Worm (Caenorhabditis elegans) whole organism, late embryonic: ENCODE measurements around the gene flp-2.

Experiments
- ceh-18 ChIP-seq: sonication (generic microtip); optimal IDR thresholded peaks from 2 replicates; lab custom pipeline; 2016; ENCODE audit warnings: missing genetic modification characterization, missing compliant biosample characterization
- dmd-4 ChIP-seq: sonication (generic microtip); optimal IDR thresholded peaks from 2 replicates; lab custom pipeline; 2016; ENCODE audit warnings: borderline replicate concordance, missing genetic modification characterization, missing compliant biosample characterization
- ets-4 ChIP-seq: sonication (generic microtip); optimal IDR thresholded peaks from 2 replicates; lab custom pipeline; 2016; ENCODE audit warnings: missing genetic modification characterization, missing compliant biosample characterization
- hlh-13 ChIP-seq: fragments of 200-800 bp; sonication (Bioruptor generic); optimal IDR thresholded peaks from 2 replicates; lab custom pipeline; 2018; ENCODE audit warnings: mild to moderate bottlenecking, missing genetic modification characterization, missing compliant biosample characterization
- lim-6 ChIP-seq: sonication (generic microtip); optimal IDR thresholded peaks from 2 replicates; lab custom pipeline; 2016; ENCODE audit warnings: missing genetic modification characterization, missing compliant biosample characterization
- npax-4 ChIP-seq: sonication (generic microtip); optimal IDR thresholded peaks from 2 replicates; lab custom pipeline; 2016; ENCODE audit warnings: missing genetic modification characterization, missing compliant biosample characterization
- pat-9 ChIP-seq: fragments of 200-800 bp; sonication (Bioruptor generic); optimal IDR thresholded peaks from 2 replicates; lab custom pipeline; 2018; ENCODE audit warnings: mild to moderate bottlenecking, missing genetic modification characterization, moderate library complexity, missing compliant biosample characterization
- pros-1 ChIP-seq: fragments of 150-350 bp; optimal IDR thresholded peaks from 2 replicates; lab custom pipeline; 2014; ENCODE audit warnings: missing biosample characterization, missing genetic modification reagents, missing genetic modification characterization
- ttx-3 ChIP-seq: sonication (generic microtip); optimal IDR thresholded peaks from 2 replicates; lab custom pipeline; 2016; ENCODE audit warnings: missing genetic modification reagents, missing genetic modification characterization, missing compliant biosample characterization

DNA sequence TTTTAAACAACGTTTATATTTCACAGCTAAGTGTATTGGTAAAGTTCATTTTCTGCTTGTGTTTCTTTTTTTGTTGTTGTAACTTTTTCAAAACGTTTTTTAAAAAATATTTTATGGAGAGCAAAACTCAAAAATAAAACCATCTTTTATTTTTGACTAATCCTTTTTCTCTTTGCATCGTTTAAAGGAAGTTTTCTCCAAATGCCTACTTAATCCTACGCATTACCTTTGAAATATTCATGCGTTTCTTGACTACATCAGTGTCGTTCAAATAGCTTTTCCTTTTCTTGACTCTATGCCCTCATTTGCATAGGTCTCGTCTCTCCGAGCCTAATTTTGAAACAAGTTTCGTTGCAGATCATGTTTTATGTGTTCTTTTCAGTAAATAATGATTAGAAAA is 14.0 kb downstream of the flp-2 start:
- TF ChIP-seq npax-4 (tag; lab: Kevin White, UChicago) (no peak), hlh-13 (GFP tag; lab: Kevin White, UChicago) (no peak), ets-4 (tag; lab: Kevin White, UChicago) (no peak), pat-9 (tag; lab: Kevin White, UChicago) (no peak), lim-6 (tag; lab: Kevin White, UChicago) (no peak), ceh-18 (tag; lab: Kevin White, UChicago) (no peak), pros-1 (tag; lab: Kevin White, UChicago) (no peak), dmd-4 (tag; lab: Kevin White, UChicago) (no peak), ttx-3 (no peak)
